Worm (Caenorhabditis elegans): ENCODE data around the gene F44F4.15.
"Not testable (repeated sequence)": the region's sequence is repeated elsewhere in the genome, so short reads cannot be mapped to it uniquely, and the experiment has no call there.

Gene F44F4.15

DNA sequence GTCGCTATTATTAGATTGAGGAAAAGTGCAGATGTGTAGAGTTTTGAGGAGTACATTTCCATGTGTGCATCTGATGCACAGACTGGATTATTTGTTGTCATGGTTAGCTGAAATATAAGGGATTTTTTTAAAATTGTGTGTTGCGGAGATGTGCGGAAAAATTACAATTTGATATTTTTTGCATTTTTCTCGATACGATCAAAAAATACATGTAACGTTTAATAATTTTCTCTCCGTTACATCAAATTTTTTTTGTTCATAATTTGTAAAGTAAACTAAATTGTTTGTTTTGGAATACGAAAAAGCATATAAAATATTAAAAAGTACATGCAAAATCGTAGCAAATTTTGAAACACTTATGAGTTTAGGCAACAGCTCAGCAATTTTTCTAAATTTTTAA is 4.2 kb upstream of the F44F4.15 start, which contains the start of gene sra-11:
TSS of gene sra-11 (minus strand) at position 101 of the 400 bp plus-strand sequence.
- TF ChIP-seq unc-62 (GFP tag; optimal IDR thresholded peaks at IDR 0.05): no peak

DNA sequence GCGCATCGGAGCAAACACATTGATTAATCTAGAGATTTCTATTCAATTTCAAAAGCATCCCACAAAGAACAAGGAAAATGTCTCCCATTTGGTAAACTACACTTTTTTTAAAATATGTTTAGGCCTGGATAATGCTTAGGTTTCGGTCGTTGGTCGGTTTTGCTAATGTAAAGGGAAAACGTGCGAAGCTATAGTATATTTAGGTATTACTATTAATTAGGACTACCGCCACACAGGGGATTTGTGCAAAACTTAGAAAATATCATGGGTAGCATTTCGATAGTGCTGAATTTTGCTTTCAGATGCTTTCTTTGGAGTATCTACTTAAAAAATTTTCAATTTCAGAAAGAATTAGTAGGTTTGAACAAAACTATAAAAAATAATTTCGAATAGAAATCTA is 1.5 kb upstream of the F44F4.15 start:
- no peak for TF ChIP-seq unc-62 (GFP tag; optimal IDR thresholded peaks at IDR 0.05)

DNA sequence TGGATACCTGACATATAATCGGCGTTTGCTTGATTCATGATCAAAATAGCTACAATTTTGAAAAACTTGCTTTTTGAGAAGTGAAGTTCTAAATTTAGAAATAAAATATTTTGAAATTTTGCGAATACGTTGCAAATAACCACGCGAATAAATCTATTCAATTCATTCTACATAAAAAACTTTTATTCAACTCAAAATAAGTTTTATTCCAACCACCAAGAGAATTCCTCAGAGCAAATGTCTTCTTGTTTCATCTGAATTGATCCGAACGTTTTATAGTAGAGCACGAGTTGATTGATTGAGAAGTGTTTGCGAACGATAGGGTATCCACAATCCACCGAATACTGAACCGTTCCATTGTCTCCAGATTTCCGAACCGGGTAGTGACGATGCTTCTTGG is 1.3 kb downstream of the F44F4.15 start, which contains the start of gene F44F4.9:
TSS of gene F44F4.9 (minus strand) at position 101 of the 400 bp plus-strand sequence.
- TF ChIP-seq unc-62 (GFP tag; optimal IDR thresholded peaks at IDR 0.05): no peak

DNA sequence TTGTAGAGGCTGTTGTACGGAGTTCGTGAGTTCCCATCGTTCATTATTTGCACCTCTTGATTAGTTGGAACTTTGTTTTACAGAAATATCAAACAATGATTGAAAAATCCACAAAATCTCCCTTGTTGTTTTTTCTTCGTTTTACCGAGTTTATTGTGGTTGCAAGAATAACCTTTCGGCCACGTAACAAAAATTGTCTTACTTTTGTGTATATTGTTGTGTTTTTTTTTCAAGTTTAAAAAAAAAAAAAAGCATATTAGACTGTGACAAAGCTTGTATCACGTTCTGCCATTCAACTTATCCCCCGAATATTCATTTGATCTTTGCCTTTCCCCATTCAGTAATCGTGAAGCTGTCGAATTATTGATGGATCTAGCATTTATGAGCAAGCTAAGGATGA is 2.7 kb downstream of the F44F4.15 start, which contains the start of gene F44F4.10:
TSS of gene F44F4.10 (minus strand) at position 101 of the 400 bp plus-strand sequence.
- no peak for TF ChIP-seq unc-62 (GFP tag; optimal IDR thresholded peaks at IDR 0.05)

DNA sequence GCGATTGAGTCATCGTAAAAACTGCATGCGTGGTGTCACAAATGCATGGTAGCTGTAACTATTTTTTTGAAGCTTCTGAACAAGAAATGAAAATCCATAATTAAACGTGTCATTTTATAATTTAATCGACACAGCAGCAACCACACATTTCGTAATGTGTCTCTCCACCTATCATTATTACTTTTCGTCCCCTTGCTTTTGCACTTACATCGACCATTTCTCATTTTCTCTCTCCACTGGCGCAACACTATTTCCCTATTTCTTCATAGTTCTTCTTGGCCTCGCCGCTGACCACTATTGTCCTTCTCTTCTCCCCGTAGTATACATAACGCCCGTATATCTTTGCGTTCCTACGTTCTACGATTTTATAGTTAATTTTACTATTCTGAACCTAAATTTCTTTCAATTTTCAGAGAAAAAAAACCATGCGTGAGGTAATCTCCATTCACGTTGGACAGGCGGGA is 3.9 kb downstream of the F44F4.15 start, which contains the start of gene tba-4:
TSS of gene tba-4 (plus strand) at position 414 of the 464 bp plus-strand sequence.
- no peak for TF ChIP-seq unc-62 (GFP tag; optimal IDR thresholded peaks at IDR 0.05)

DNA sequence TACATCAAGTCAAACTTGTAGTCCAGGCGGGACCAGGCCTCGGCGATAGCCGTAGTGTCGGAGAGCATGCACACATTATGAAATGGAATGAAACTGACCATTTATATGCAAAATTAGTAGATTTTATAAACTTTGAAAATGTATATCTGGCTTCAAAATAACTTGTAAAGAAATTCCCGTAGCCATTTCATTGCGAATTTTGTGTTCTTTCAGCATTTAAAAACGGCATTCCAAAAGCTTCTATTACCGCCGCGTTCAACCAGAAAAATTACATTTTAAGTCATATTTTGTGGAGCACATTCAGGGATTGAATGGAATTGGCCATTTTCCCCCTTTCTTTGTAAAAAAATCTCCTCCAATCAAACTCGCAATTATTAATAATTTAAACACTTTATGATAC is 8.4 kb downstream of the F44F4.15 start, which contains the start of gene Y19D2B.1:
TSS of gene Y19D2B.1 (minus strand) at position 101 of the 400 bp plus-strand sequence.
- TF ChIP-seq unc-62 (GFP tag; optimal IDR thresholded peaks at IDR 0.05): not testable (repeated sequence)

DNA sequence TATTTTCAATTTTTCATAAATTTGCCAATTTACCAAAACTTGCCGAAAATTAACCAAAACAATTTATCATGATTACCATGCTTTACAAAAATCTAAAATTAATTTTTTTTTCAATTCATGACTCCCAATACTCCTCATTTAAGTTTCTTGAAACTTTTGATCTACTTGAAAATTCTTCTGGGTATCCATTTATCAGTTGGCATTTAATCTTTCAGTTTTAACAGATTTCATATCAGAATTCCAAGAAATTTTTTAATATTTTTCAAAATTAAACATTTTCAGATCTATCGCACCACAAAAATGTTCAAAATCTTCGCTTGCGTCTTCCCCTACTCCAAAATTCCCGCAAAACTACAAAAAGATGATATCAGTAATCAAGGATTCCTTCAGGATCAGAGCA is 9.5 kb downstream of the F44F4.15 start, which contains the start of gene Y19D2B.2:
TSS of gene Y19D2B.2 (plus strand) at position 301 of the 400 bp plus-strand sequence.
- TF ChIP-seq unc-62 (GFP tag; optimal IDR thresholded peaks at IDR 0.05): no peak

DNA sequence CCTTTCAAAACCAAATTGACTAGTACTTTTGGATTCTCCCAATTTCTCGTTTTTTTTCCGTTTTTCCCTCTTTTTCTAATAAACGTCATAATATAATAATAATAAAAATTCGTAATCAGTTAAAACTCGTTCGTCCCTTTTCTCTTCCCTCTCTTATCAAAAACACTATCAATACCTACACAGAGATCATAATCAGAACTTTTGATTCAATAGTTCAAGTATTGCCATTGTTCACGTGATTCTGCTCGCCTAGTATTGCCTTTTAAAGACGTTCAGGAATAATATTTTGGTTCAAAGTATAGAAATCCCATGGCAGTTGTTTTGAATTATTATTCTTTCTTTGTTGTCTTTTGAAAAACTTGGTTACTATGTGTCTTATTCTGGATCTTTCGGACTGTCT is 10.2 kb downstream of the F44F4.15 start:
- no peak for TF ChIP-seq unc-62 (GFP tag; optimal IDR thresholded peaks at IDR 0.05)

DNA sequence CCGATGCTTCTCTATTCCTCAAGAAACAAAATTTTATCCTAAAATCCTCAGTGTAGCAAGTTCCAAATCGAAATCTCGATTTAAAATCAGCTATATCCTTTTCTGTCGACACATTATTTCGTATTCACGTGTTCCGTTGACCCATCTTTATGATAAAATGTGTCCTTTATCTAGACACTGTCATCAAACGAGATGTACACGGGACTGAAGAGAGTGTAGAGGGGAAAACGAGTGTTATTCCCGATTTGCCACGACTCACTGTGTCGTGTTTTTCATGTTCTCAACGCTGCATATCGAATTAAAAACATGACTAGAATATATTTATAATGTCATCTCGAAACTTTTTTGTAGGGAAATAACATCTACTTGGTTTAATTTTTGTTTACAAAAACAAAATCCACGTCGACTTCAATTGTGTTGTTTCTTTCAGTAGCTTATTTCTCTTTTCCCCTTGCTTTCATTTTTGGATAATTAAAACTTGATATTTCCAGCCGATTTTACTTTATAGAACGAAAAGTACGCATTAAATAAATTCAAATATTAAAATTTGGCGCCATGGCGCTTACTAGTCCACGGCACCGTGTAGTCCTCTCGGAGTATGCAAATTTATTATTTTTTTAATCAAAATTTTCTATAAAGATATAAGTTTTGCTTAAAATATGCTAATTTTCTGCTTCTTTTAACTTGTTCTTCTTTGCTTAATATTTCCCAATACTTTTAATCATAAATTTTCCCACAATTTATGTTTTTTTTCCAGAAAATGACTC is 11.5 kb downstream of the F44F4.15 start, which contains the start of gene metr-1:
TSS of gene metr-1 (plus strand) at position 758 of the 767 bp plus-strand sequence.
- no peak for TF ChIP-seq unc-62 (GFP tag; optimal IDR thresholded peaks at IDR 0.05)

DNA sequence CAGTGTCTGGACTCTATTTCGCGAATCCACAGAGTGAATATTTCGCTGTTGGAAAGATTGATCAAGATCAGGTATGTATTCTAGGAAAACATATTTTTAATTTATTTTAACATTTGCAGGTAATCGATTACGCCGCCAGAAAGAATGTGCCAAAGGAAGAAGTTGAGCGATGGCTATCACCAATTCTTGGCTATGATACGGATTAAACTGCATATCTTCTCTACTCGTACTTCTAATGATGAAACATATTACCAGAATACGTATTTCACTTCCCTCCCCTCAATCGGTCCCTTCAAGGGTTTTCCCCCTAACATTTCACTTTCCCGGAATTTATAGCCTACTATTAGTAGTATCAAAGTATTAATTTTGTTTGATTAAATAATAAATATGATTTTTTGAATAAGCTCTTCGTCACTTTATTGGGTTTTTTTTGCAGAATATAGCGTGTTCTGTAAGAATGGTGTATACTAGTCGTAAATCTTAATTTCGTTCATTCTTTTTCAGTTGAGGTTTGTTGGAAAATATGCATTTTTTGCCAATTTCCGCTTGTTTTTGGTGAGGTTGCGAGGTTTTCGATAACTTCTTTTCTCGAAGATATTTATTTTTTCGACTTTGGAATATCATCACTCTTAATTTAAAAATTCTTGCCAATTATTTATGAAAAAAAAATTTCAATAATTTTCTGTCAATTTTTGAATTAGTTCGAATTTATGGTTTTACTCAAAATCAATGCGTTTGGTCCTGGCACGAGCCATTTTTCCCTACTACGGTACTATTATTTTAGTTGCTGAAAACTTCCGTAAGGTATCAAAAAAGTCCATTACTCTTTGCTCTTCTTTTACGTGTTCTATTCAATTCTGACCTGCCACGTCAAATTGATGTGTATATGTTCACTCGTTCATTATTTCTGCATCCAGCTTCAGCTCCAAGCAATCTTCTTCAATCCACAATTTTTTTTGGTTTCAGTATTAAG is 16.5 kb downstream of the F44F4.15 start:
- TF ChIP-seq unc-62 (GFP tag; optimal IDR thresholded peaks at IDR 0.05): no peak

DNA sequence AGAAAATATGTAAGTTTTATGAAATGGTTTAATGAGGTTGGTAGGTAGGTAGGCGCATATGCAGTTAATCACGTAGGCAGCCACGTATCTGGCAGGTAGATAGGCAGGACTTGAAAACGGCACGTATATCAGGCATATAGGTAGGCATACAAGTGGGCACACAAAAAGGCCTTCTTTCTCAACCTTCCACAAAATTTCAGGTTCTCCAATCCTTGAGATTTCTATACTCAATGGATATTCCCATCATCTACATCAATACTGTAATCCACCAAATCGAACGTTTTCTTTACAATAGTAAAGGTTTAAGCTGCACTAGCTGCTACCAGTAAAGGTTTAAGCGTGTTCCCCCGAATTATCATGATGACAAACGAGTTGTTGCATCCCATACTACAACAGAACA is 17.8 kb downstream of the F44F4.15 start:
- no peak for TF ChIP-seq unc-62 (GFP tag; optimal IDR thresholded peaks at IDR 0.05)

DNA sequence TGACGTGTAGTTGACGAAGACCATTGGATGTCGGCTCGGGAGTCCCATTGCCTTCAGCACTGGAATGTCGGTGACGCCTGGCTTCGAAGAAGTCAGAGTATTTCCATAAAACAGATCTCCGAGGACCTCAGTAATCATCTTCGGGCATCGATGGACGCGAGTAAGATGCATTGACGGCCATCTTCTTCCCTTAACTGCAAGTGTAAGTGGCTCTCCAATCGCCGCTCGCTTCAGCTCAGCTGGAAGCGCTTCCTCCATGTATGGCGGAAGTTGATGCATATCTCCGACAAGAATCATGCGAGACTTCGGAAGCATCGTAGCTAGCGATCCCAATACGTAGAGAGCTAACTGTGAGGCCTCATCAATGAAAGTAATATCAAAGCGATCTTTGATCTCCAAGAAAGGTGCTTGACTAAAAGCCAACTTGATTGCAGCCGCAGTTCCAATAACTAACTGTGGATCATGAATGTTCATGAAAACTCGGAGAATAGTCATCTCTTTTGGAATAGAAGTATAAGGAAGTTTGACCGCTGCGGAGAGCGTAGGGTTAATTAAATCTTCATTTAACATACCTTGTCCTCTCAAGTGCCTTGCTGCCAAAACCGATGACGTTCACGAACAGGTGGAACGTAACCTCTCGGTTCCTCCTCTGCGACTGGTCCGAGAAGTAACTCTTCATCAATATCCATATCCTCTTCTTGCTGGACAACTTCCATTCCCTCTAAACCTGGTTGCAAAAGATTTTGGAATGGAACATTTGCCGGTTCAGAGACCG is 19.7 kb downstream of the F44F4.15 start:
- TF ChIP-seq unc-62 (GFP tag; optimal IDR thresholded peaks at IDR 0.05): no peak

DNA sequence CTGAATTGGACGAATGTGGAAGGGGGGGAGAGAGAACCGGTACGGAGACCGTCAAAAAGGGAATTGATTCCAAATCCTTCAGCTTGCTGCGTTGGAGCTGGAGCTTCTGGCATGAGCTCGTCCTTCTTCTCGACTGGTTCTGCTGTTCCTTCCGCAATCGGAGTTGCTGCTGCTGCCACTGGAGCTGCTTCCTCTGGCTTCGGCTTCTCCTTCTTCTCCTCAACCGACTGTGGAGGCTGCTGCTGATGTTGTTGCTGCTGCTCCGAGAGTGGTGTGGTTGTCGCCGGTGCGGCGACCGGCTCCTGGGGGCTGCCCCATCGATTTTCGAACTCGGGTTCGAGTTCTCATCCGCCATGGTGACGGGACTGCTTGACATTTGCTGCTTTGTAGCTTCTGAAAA is 20.3 kb downstream of the F44F4.15 start, which contains the start of gene R03D7.2:
TSS of gene R03D7.2 (minus strand) at position 399 of the 400 bp plus-strand sequence.
- no peak for TF ChIP-seq unc-62 (GFP tag; optimal IDR thresholded peaks at IDR 0.05)

DNA sequence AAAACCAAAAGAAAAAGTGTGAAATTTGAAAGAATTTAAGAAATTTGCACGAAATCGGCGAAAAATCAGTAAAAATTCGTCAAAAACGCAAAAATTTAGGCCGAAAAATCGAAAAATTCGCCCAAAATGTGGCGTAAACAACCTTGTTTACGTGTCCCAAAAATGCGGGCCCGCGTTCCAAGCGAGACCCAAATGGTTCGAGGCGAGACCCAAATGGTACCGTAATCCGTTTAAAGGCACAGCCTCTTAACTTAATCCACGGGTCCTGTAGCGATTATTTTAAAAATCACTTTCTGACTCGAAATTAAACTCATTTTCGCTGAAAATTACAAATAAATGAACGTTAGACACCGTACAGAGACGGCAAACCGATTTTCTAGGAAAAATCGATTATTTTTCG is 20.9 kb downstream of the F44F4.15 start:
- TF ChIP-seq unc-62 (GFP tag; optimal IDR thresholded peaks at IDR 0.05): no peak

DNA sequence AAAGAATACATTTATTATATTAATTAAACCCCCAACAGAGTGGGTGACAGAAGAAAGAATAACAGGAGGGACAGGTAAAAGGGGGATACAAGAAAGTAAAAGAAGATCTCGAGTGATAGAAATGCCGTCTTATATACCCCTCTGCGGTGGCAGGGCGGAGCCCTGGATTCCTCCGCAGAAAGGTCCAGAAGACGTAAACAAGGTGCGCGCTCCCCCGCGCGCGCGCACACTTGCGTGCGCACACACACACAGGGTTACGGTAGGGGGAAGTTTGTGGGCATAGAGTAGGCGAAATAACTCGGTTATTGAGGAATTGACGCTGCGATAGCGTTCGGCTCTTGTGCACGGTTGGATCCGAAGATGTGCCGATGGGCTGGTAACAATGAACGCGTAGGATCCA is 27.5 kb downstream of the F44F4.15 start, which contains the start of gene R03D7.15:
TSS of gene R03D7.15 (plus strand) at position 299 of the 400 bp plus-strand sequence.
- TF ChIP-seq unc-62 (GFP tag; optimal IDR thresholded peaks at IDR 0.05): not testable (repeated sequence)
